Worm (Caenorhabditis elegans) whole organism, L4/young adult: ENCODE measurements around the gene M02D8.3.

Experiments used
- W03F9.2 ChIP-seq: fragments of 150-350 bp; optimal IDR thresholded peaks from 2 replicates; lab custom pipeline; 2014; ENCODE audit warnings: missing biosample characterization, missing genetic modification characterization
- him-1 ChIP-seq: sonication (generic microtip); optimal IDR thresholded peaks from 2 replicates; lab custom pipeline; 2016; ENCODE audit warnings: missing genotype, missing genetic modification reagents, missing genetic modification characterization, missing compliant biosample characterization

DNA sequence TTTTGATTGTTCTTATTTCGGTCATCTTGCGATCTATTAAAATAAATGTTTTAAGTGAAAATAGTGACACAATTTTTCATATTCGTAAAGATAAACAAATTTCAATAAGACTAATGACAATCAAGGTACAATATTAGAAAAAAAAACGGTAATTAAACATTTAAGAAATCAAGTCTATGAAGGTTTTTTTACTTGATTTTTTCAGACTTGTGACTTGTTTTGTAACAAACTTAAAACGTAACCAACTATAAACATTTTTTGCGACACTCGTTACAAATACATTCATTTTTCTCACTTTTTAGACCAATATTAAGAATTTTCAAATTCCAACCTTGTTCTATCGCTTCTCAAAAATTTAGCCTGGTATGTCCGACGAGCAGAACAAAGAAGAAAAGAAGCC lies 2.6 kb upstream of the M02D8.3 start, which contains the start of gene M02D8.2:
- no peak for TF ChIP-seq W03F9.2 (tag; lab: Kevin White, UChicago)
- no peak for TF ChIP-seq him-1 (tag; lab: Kevin White, UChicago)
